Fruit fly (Drosophila melanogaster) whole organism, embryonic: ENCODE data around the gene CG13471.

Source experiments
- ATbp ChIP-seq: fragments of 200-800 bp; sonication (Bioruptor generic); optimal IDR thresholded peaks from 2 replicates; lab custom pipeline; 2017; ENCODE audit warnings: missing biosample characterization, mild to moderate bottlenecking, missing genetic modification characterization, missing genetic modification reagents
- Aef1 ChIP-seq: fragments of 200-800 bp; sonication (Bioruptor generic); IDR thresholded peaks from 3 replicates; pipeline ENCODE4 v1.3.6; 2022; ENCODE audit warnings: missing biosample characterization, missing genetic modification characterization
- Atf3 ChIP-seq: fragments of 200-800 bp; sonication (Bioruptor generic); optimal IDR thresholded peaks from 3 replicates; lab custom pipeline; 2016; ENCODE audit warnings: missing biosample characterization, missing genetic modification characterization
- CG10267 ChIP-seq: fragments of 200-800 bp; sonication (Bioruptor generic); optimal IDR thresholded peaks from 2 replicates; lab custom pipeline; 2018; ENCODE audit warnings: missing biosample characterization, mild to moderate bottlenecking, missing genetic modification characterization, moderate library complexity
- CG11247 ChIP-seq: fragments of 200-800 bp; sonication (Bioruptor generic); IDR thresholded peaks from 2 replicates; pipeline ENCODE4 v1.3.6; 2022; ENCODE audit warnings: missing biosample characterization, missing genetic modification characterization
- CG11695 ChIP-seq: fragments of 200-800 bp; sonication (Bioruptor generic); IDR thresholded peaks from 3 replicates; pipeline ENCODE4 v1.3.6; 2022; ENCODE audit warnings: missing biosample characterization, missing genetic modification characterization
- CG12155 ChIP-seq: fragments of 200-800 bp; sonication (Bioruptor generic); optimal IDR thresholded peaks from 3 replicates; lab custom pipeline; 2016; ENCODE audit warnings: missing biosample characterization, missing genetic modification characterization
- CG1647 ChIP-seq: fragments of 200-800 bp; sonication (Bioruptor generic); optimal IDR thresholded peaks from 3 replicates; lab custom pipeline; 2016; ENCODE audit warnings: missing biosample characterization, missing genetic modification characterization
- CG16815 ChIP-seq: fragments of 200-800 bp; sonication (Bioruptor generic); optimal IDR thresholded peaks from 3 replicates; lab custom pipeline; 2017; ENCODE audit warnings: missing biosample characterization, mild to moderate bottlenecking, missing genetic modification characterization
- CG17912 ChIP-seq: fragments of 200-800 bp; sonication (Bioruptor generic); optimal IDR thresholded peaks from 2 replicates; lab custom pipeline; 2018; ENCODE audit warnings: missing biosample characterization, mild to moderate bottlenecking, missing genetic modification characterization
- CG31441 ChIP-seq: fragments of 200-800 bp; sonication (Bioruptor generic); IDR thresholded peaks from 2 replicates; pipeline ENCODE4 v1.3.6; 2022; ENCODE audit warnings: missing biosample characterization, missing genetic modification characterization
- CG3163 ChIP-seq: fragments of 200-800 bp; sonication (Bioruptor generic); optimal IDR thresholded peaks from 3 replicates; lab custom pipeline; 2016; ENCODE audit warnings: missing biosample characterization, missing genetic modification characterization
- CG33213 ChIP-seq: fragments of 200-800 bp; sonication (Bioruptor generic); optimal IDR thresholded peaks from 3 replicates; lab custom pipeline; 2016; ENCODE audit warnings: missing biosample characterization, missing genetic modification characterization
- CG3847 ChIP-seq: fragments of 200-800 bp; sonication (Bioruptor generic); IDR thresholded peaks from 2 replicates; pipeline ENCODE4 v1.3.6; 2022; ENCODE audit warnings: missing biosample characterization, missing genetic modification characterization
- CG4328 ChIP-seq: fragments of 200-800 bp; sonication (Bioruptor generic); optimal IDR thresholded peaks from 3 replicates; lab custom pipeline; 2017; ENCODE audit warnings: missing biosample characterization, missing genetic modification reagents, missing genetic modification characterization
- CG7745 ChIP-seq: fragments of 200-800 bp; sonication (Bioruptor generic); optimal IDR thresholded peaks from 2 replicates; lab custom pipeline; 2018; ENCODE audit warnings: missing biosample characterization, mild to moderate bottlenecking, missing genetic modification characterization, moderate library complexity
- CG8388 ChIP-seq: fragments of 200-800 bp; sonication (Bioruptor generic); optimal IDR thresholded peaks from 2 replicates; lab custom pipeline; 2019; ENCODE audit warnings: missing biosample characterization, mild to moderate bottlenecking, missing genetic modification characterization, moderate library complexity
- CG8924 ChIP-seq: fragments of 200-800 bp; optimal IDR thresholded peaks from 3 replicates; lab custom pipeline; 2019; ENCODE audit warnings: missing biosample characterization, mild to moderate bottlenecking, missing genetic modification characterization, moderate library complexity
- CG8944 ChIP-seq: fragments of 200-800 bp; sonication (Bioruptor generic); optimal IDR thresholded peaks from 3 replicates; lab custom pipeline; 2016; ENCODE audit warnings: missing biosample characterization, missing genetic modification characterization
- CkIIα-i1 ChIP-seq: fragments of 200-800 bp; sonication (Bioruptor generic); IDR thresholded peaks from 2 replicates; pipeline ENCODE4 v1.3.6; 2022; ENCODE audit warnings: missing biosample characterization, missing genetic modification characterization
- Dad ChIP-seq: fragments of 200-800 bp; sonication (Bioruptor generic); optimal IDR thresholded peaks from 3 replicates; lab custom pipeline; 2016; ENCODE audit warnings: missing biosample characterization, missing genetic modification characterization
- Dref ChIP-seq: fragments of 200-800 bp; sonication (Bioruptor generic); IDR thresholded peaks from 2 replicates; pipeline ENCODE4 v1.3.6; 2022; ENCODE audit warnings: missing biosample characterization, missing genetic modification characterization
- Drgx ChIP-seq: fragments of 200-800 bp; sonication (Bioruptor generic); IDR thresholded peaks from 2 replicates; pipeline ENCODE4 v1.3.6; 2022; ENCODE audit warnings: missing biosample characterization, missing genetic modification characterization
- GATAe ChIP-seq: fragments of 200-800 bp; sonication (Bioruptor generic); conservative IDR thresholded peaks from 2 replicates; pipeline ENCODE4 v1.3.6; 2022; ENCODE audit warnings: missing biosample characterization, missing genetic modification characterization
- Sin3A ChIP-seq: fragments of >200 bp; optimal IDR thresholded peaks from 2 replicates; lab custom pipeline; 2018
- Sry-δ ChIP-seq: fragments of 200-800 bp; sonication (Bioruptor generic); optimal IDR thresholded peaks from 2 replicates; lab custom pipeline; 2016; ENCODE audit warnings: missing biosample characterization, missing genetic modification characterization
- Stat92E ChIP-seq, 3 experiments: fragments of >200 bp in 2 of 3; fragments of 200-800 bp in 1 of 3; sonication (Bioruptor generic) in 1 of 3; optimal IDR thresholded peaks; 2 replicates each; lab custom pipeline; 2017 to 2019; ENCODE audit warnings: missing biosample characterization in 3 of 3, missing genetic modification characterization in 3 of 3, mild to moderate bottlenecking in 1 of 3, moderate library complexity in 1 of 3
- ap ChIP-seq: fragments of 200-800 bp; sonication (Bioruptor generic); IDR thresholded peaks from 2 replicates; pipeline ENCODE4 v1.3.6; 2022; ENCODE audit warnings: missing biosample characterization, missing genetic modification characterization
- ara ChIP-seq: fragments of 200-800 bp; sonication (Bioruptor generic); IDR thresholded peaks from 2 replicates; pipeline ENCODE4 v1.3.6; 2022; ENCODE audit warnings: missing biosample characterization, missing genetic modification characterization
- ems ChIP-seq: fragments of 200-800 bp; sonication (Bioruptor generic); optimal IDR thresholded peaks from 3 replicates; lab custom pipeline; 2016; ENCODE audit warnings: missing biosample characterization, missing genetic modification characterization
- eyg ChIP-seq: fragments of 200-800 bp; sonication (Bioruptor generic); optimal IDR thresholded peaks from 3 replicates; lab custom pipeline; 2016; ENCODE audit warnings: missing biosample characterization, missing genetic modification characterization
- fu2 ChIP-seq: fragments of 200-800 bp; sonication (Bioruptor generic); optimal IDR thresholded peaks from 2 replicates; lab custom pipeline; 2016; ENCODE audit warnings: missing biosample characterization, missing genetic modification characterization
- lab ChIP-seq: fragments of 200-800 bp; sonication (Bioruptor generic); optimal IDR thresholded peaks from 3 replicates; lab custom pipeline; 2017; ENCODE audit warnings: missing biosample characterization, missing genetic modification characterization, mild to moderate bottlenecking, moderate library complexity, missing genetic modification reagents
- nerfin-2 ChIP-seq: fragments of 200-800 bp; sonication (Bioruptor generic); IDR thresholded peaks from 2 replicates; pipeline ENCODE4 v1.3.6; 2022; ENCODE audit warnings: missing biosample characterization, missing genetic modification characterization; ENCODE audit not compliant: partially characterized antibody
- odd ChIP-seq: fragments of 200-800 bp; sonication (Bioruptor generic); optimal IDR thresholded peaks from 2 replicates; lab custom pipeline; 2017; ENCODE audit warnings: missing biosample characterization, mild to moderate bottlenecking, missing genetic modification characterization
- onecut ChIP-seq: fragments of 200-800 bp; sonication (Bioruptor generic); IDR thresholded peaks from 2 replicates; pipeline ENCODE4 v1.3.6; 2022; ENCODE audit warnings: missing biosample characterization, missing genetic modification characterization
- p53 ChIP-seq: fragments of 200-800 bp; sonication (Bioruptor generic); optimal IDR thresholded peaks from 2 replicates; lab custom pipeline; 2016; ENCODE audit warnings: missing biosample characterization, missing genetic modification characterization
- phol ChIP-seq: fragments of 200-800 bp; sonication (Bioruptor generic); optimal IDR thresholded peaks from 3 replicates; lab custom pipeline; 2018; ENCODE audit warnings: missing biosample characterization, mild to moderate bottlenecking, missing genetic modification characterization, moderate library complexity
- ranshi ChIP-seq: fragments of 200-800 bp; sonication (Bioruptor generic); IDR thresholded peaks from 2 replicates; pipeline ENCODE4 v1.3.6; 2022; ENCODE audit warnings: missing biosample characterization, missing genetic modification characterization
- slbo ChIP-seq: fragments of 200-800 bp; sonication (Bioruptor generic); IDR thresholded peaks from 2 replicates; pipeline ENCODE4 v1.3.6; 2022; ENCODE audit warnings: missing biosample characterization, missing genetic modification characterization
- stwl ChIP-seq: fragments of 200-800 bp; sonication (Bioruptor generic); optimal IDR thresholded peaks from 3 replicates; lab custom pipeline; 2018; ENCODE audit warnings: missing biosample characterization, mild to moderate bottlenecking, missing genetic modification characterization, moderate library complexity
- tin ChIP-seq: fragments of 200-800 bp; sonication (Bioruptor generic); optimal IDR thresholded peaks from 3 replicates; lab custom pipeline; 2016; ENCODE audit warnings: missing biosample characterization, missing genetic modification characterization
- zen ChIP-seq: fragments of 200-800 bp; sonication (Bioruptor generic); optimal IDR thresholded peaks from 3 replicates; lab custom pipeline; 2018; ENCODE audit warnings: missing biosample characterization, mild to moderate bottlenecking, missing genetic modification characterization, moderate library complexity
- zfh1 ChIP-seq: fragments of 200-800 bp; sonication (Bioruptor generic); IDR thresholded peaks from 3 replicates; pipeline ENCODE4 v1.3.6; 2022; ENCODE audit warnings: missing biosample characterization, missing genetic modification characterization

Gene CG13471

dm6 chr3L:14775711-14776660, 42.7 kb upstream of the CG13471 start, which contains the start of gene mop (continued):
- TF ChIP-seq ems (peak; percentile 23), CG33213 (GFP tag; lab: Kevin White, UChicago) (peak; percentile 45), Drgx (GFP tag; lab: Robert Waterston, UW) (no peak), CG8388 (GFP tag; lab: Kevin White, UChicago) (peak; percentile 10), fu2 (GFP tag; lab: Kevin White, UChicago) (peak; percentile 9), CG11695 (GFP tag; lab: Robert Waterston, UW) (0 out of 3 replicates have a peak, but pooled peaks have one; percentile 8), CG8924 (tag; lab: Kevin White, UChicago) (peak; percentile 67), lab (GFP tag; lab: Kevin White, UChicago) (no peak), Sin3A (lab: Kevin White, UChicago) (no peak), CG3163 (GFP tag; lab: Kevin White, UChicago) (peak; percentile 97), slbo (GFP tag; lab: Robert Waterston, UW) (peak; percentile 63), nerfin-2 (GFP tag; lab: Robert Waterston, UW) (no peak), CG4328 (GFP tag; lab: Kevin White, UChicago) (no peak), Atf3 (no peak), CG3847 (GFP tag; lab: Robert Waterston, UW) (peak; percentile 50; the same call in 1 of the 2 replicates), CG7745 (tag; lab: Kevin White, UChicago) (peak; percentile 36), onecut (0 out of 2 replicates have a peak, but pooled peaks have one; percentile 37), CG1647 (GFP tag; lab: Kevin White, UChicago) (no peak), CG17912 (no peak), CkIIα-i1 (no peak), ap (GFP tag; lab: Robert Waterston, UW) (peak; percentile 43; the same call in 1 of the 2 replicates), Sry-δ (GFP tag; lab: Kevin White, UChicago) (peak; percentile 31), CG10267 (tag; lab: Kevin White, UChicago) (peak; percentile 26), CG11247 (GFP tag; lab: Robert Waterston, UW) (0 out of 2 replicates have a peak, but pooled peaks have one; percentile 37), CG8944 (GFP tag; lab: Kevin White, UChicago) (no peak), ATbp (GFP tag; lab: Kevin White, UChicago) (no peak), Dref (GFP tag; lab: Robert Waterston, UW) (no peak), tin (GFP tag; lab: Kevin White, UChicago) (peak; percentile 45), CG12155 (GFP tag; lab: Kevin White, UChicago) (peak; percentile 44), Aef1 (GFP tag; lab: Robert Waterston, UW) (peak; percentile 30; the same call in 1 of the 3 replicates), zen (tag; lab: Kevin White, UChicago) (peak; percentile 17), phol (peak; percentile 71), CG31441 (GFP tag; lab: Robert Waterston, UW) (no peak), CG16815 (no peak)

- TF ChIP-seq Stat92E (GFP tag; optimal IDR thresholded peaks at IDR 0.05; lab: Kevin White, UChicago) (no peak), GATAe (no peak), zfh1 (GFP tag; lab: Robert Waterston, UW) (no peak), odd (GFP tag; lab: Kevin White, UChicago) (no peak), Dad (no peak), ranshi (GFP tag; lab: Robert Waterston, UW) (no peak), p53 (GFP tag; lab: Kevin White, UChicago) (no peak), onecut (no peak), Drgx (GFP tag; lab: Robert Waterston, UW) (no peak), eyg (GFP tag; lab: Kevin White, UChicago) (no peak), stwl (tag; lab: Kevin White, UChicago) (no peak), ara (no peak), ATbp (GFP tag; lab: Kevin White, UChicago) (no peak)
Observed at dm6 chr3L:14769183-14769582, 35.9 kb upstream of the CG13471 start, which contains the start of gene Mgat4b. TSS of gene Mgat4b (minus strand) at chr3L:14769283.
